Fruit fly (Drosophila melanogaster): Measurements from ENCODE around the gene Pbp45.

The Pbp45 gene

dm6 chr3R:15804678-15805077 lies 34.6 kb downstream of the Pbp45 start:
- TF ChIP-seq dl (GFP tag; optimal IDR thresholded peaks at IDR 0.05; ENCODE audit: insufficient read depth in 1 of 2, partially characterized antibody in 2 of 2) (no peak), sage (GFP tag; optimal IDR thresholded peaks at IDR 0.05) (no peak)

dm6 chr3R:15803502-15804461 lies 35.5 kb downstream of the Pbp45 start, which contains the start of gene alpha-Man-IIb:
TSS of gene alpha-Man-IIb (plus strand) at chr3R:15804248.
- TF ChIP-seq Hnf4 (GFP tag; optimal IDR thresholded peaks at IDR 0.05) (no peak), Sp1 (GFP tag; optimal IDR thresholded peaks at IDR 0.05) (peak; percentile 8), dl (GFP tag; optimal IDR thresholded peaks at IDR 0.05; ENCODE audit: insufficient read depth in 1 of 2, partially characterized antibody in 2 of 2) (no peak), psq (GFP tag; optimal IDR thresholded peaks at IDR 0.05) (no peak), Hr83 (GFP tag; optimal IDR thresholded peaks at IDR 0.05; ENCODE audit: poor library complexity, severe bottlenecking) (peak; percentile 41), Rel (GFP tag; optimal IDR thresholded peaks at IDR 0.05) (no peak), Rel (tag; optimal IDR thresholded peaks at IDR 0.05) (peak; percentile 25), sage (GFP tag; optimal IDR thresholded peaks at IDR 0.05) (no peak), tai (GFP tag; optimal IDR thresholded peaks at IDR 0.05) (no peak), rgr (GFP tag; optimal IDR thresholded peaks at IDR 0.05) (peak; percentile 25), CrebA (GFP tag; optimal IDR thresholded peaks at IDR 0.05; ENCODE audit: borderline replicate concordance) (no peak), Dif (GFP tag; optimal IDR thresholded peaks at IDR 0.05; ENCODE audit: partially characterized antibody) (peak; percentile 5), h (GFP tag; optimal IDR thresholded peaks at IDR 0.05) (peak; percentile 10), HLH106 (tag; optimal IDR thresholded peaks at IDR 0.05) (peak; percentile 19), fru (GFP tag; optimal IDR thresholded peaks at IDR 0.05) (peak; percentile 54), dmrt93B (GFP tag; optimal IDR thresholded peaks at IDR 0.05) (no peak)

- TF ChIP-seq Rel (GFP tag; optimal IDR thresholded peaks at IDR 0.05) (no peak), Rel (tag; optimal IDR thresholded peaks at IDR 0.05) (no peak), Hr78 (GFP tag; optimal IDR thresholded peaks at IDR 0.05) (no peak), N (GFP tag; optimal IDR thresholded peaks at IDR 0.05) (no peak), usp (GFP tag; optimal IDR thresholded peaks at IDR 0.05) (no peak), h (GFP tag; optimal IDR thresholded peaks at IDR 0.05) (no peak), pan (optimal IDR thresholded peaks at IDR 0.05) (no peak), foxo (GFP tag; optimal IDR thresholded peaks at IDR 0.05) (no peak), ey (GFP tag; optimal IDR thresholded peaks at IDR 0.05) (no peak), lola (GFP tag; optimal IDR thresholded peaks at IDR 0.05) (no peak)
Observed at dm6 chr3R:15802006-15802405, 37.3 kb downstream of the Pbp45 start, which contains the start of gene CG9593. TSS of gene CG9593 (plus strand) at chr3R:15802275.

- TF ChIP-seq brk (GFP tag; optimal IDR thresholded peaks at IDR 0.05) = peak; percentile 55
- no peak for TF ChIP-seq Mio (GFP tag; optimal IDR thresholded peaks at IDR 0.05)
- peak; percentile 65 for TF ChIP-seq Jra (GFP tag; optimal IDR thresholded peaks at IDR 0.05)
- no peak for TF ChIP-seq tai (GFP tag; optimal IDR thresholded peaks at IDR 0.05)
- TF ChIP-seq psq (GFP tag; optimal IDR thresholded peaks at IDR 0.05) = peak; percentile 28
- peak; percentile 46 for TF ChIP-seq br (GFP tag; optimal IDR thresholded peaks at IDR 0.05)
- peak; percentile 60 for TF ChIP-seq h (GFP tag; optimal IDR thresholded peaks at IDR 0.05)
- TF ChIP-seq Hr83 (GFP tag; optimal IDR thresholded peaks at IDR 0.05; ENCODE audit: poor library complexity, severe bottlenecking) = peak; percentile 92
- peak; percentile 78 for TF ChIP-seq jim (GFP tag; optimal IDR thresholded peaks at IDR 0.05)
- TF ChIP-seq fru (GFP tag; optimal IDR thresholded peaks at IDR 0.05) = peak; percentile 13
- peak; percentile 58 for TF ChIP-seq rgr (GFP tag; optimal IDR thresholded peaks at IDR 0.05)
- no peak for TF ChIP-seq CrebA (GFP tag; optimal IDR thresholded peaks at IDR 0.05; ENCODE audit: borderline replicate concordance)
- TF ChIP-seq OdsH (GFP tag; optimal IDR thresholded peaks at IDR 0.05) = peak; percentile 19
- TF ChIP-seq sage (GFP tag; optimal IDR thresholded peaks at IDR 0.05) = peak; percentile 39
- peak; percentile 8 for TF ChIP-seq ey (GFP tag; optimal IDR thresholded peaks at IDR 0.05)
- peak in 1 of 2 experiments; percentile 31 for TF ChIP-seq foxo (GFP tag; optimal IDR thresholded peaks at IDR 0.05)
- no peak for TF ChIP-seq Rel (GFP tag; optimal IDR thresholded peaks at IDR 0.05)
- TF ChIP-seq Rel (tag; optimal IDR thresholded peaks at IDR 0.05) = peak; percentile 38
- no peak for TF ChIP-seq sv (GFP tag; optimal IDR thresholded peaks at IDR 0.05)
- TF ChIP-seq Hnf4 (GFP tag; optimal IDR thresholded peaks at IDR 0.05) = no peak
- TF ChIP-seq Sp1 (GFP tag; optimal IDR thresholded peaks at IDR 0.05) = peak; percentile 42
- peak; percentile 27 for TF ChIP-seq CG32264 (GFP tag; optimal IDR thresholded peaks at IDR 0.05)
- TF ChIP-seq N (GFP tag; optimal IDR thresholded peaks at IDR 0.05) = peak; percentile 88
- TF ChIP-seq Hr78 (GFP tag; optimal IDR thresholded peaks at IDR 0.05) = peak; percentile 41
Observed at dm6 chr3R:15794258-15794727, 45.0 kb downstream of the Pbp45 start.
